Fruit fly (Drosophila melanogaster): ENCODE measurements around the gene Qsox4.

The Qsox4 gene

DNA sequence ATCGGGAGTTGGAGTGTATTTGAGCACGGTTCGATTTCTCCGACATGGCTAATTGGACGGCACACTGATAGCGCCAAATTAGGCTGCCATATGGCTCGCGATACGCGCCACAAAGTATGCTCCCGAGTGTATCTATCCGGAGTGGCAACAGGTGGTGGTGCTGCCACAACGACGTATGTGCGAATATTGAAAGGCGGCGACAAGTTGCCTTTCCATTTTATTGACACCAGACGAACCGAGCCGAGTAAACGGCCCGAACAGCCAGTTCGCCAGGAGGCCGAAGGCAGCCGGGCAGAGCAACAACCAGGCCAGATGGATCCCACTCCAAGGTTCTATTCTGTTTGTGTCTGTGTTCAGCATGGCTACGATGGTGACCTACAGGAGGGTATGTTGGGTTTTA lies 3.7 kb upstream of the Qsox4 start, which contains the start of gene prt:
prt (minus strand) TSS at position 193 of the 400 bp plus-strand sequence.
- TF ChIP-seq CrebA (GFP tag; optimal IDR thresholded peaks at IDR 0.05; ENCODE audit: borderline replicate concordance) (no peak), pan (optimal IDR thresholded peaks at IDR 0.05) (no peak), OdsH (GFP tag; optimal IDR thresholded peaks at IDR 0.05) (no peak), Sp1 (GFP tag; optimal IDR thresholded peaks at IDR 0.05) (no peak), Hr83 (GFP tag; optimal IDR thresholded peaks at IDR 0.05; ENCODE audit: poor library complexity, severe bottlenecking) (no peak), Mio (GFP tag; optimal IDR thresholded peaks at IDR 0.05) (no peak), lola (GFP tag; optimal IDR thresholded peaks at IDR 0.05) (no peak), ey (GFP tag; optimal IDR thresholded peaks at IDR 0.05) (no peak), dmrt93B (GFP tag; optimal IDR thresholded peaks at IDR 0.05) (no peak), woc (GFP tag; optimal IDR thresholded peaks at IDR 0.05) (no peak), psq (GFP tag; optimal IDR thresholded peaks at IDR 0.05) (no peak), N (GFP tag; optimal IDR thresholded peaks at IDR 0.05) (no peak), Dfd (GFP tag; optimal IDR thresholded peaks at IDR 0.05) (no peak), Abd-B (GFP tag; optimal IDR thresholded peaks at IDR 0.05) (no peak), Vsx2 (GFP tag; optimal IDR thresholded peaks at IDR 0.05; ENCODE audit: partially characterized antibody) (no peak), HLH106 (tag; optimal IDR thresholded peaks at IDR 0.05) (no peak), foxo (GFP tag; optimal IDR thresholded peaks at IDR 0.05) (no peak), sv (GFP tag; optimal IDR thresholded peaks at IDR 0.05) (no peak)

dm6 chr3R:23700304-23700767 lies 2.2 kb upstream of the Qsox4 start, which contains the start of the genes CG31468 and Gba1a:
CG31468 (minus strand) TSS chr3R:23700354.
Gba1a (plus strand) TSS chr3R:23700621.
- no peak for TF ChIP-seq N (GFP tag; optimal IDR thresholded peaks at IDR 0.05)
- peak; percentile 26 for TF ChIP-seq Vsx2 (GFP tag; optimal IDR thresholded peaks at IDR 0.05; ENCODE audit: partially characterized antibody)
- TF ChIP-seq sage (GFP tag; optimal IDR thresholded peaks at IDR 0.05) = no peak
- peak; percentile 16 for TF ChIP-seq h (GFP tag; optimal IDR thresholded peaks at IDR 0.05)

- TF ChIP-seq Hr83 (GFP tag; optimal IDR thresholded peaks at IDR 0.05; ENCODE audit: poor library complexity, severe bottlenecking) = no peak
- TF ChIP-seq foxo (GFP tag; optimal IDR thresholded peaks at IDR 0.05) = peak in 1 of 2 experiments; percentile 11
- TF ChIP-seq Dif (GFP tag; optimal IDR thresholded peaks at IDR 0.05; ENCODE audit: partially characterized antibody) = no peak
- TF ChIP-seq Sp1 (GFP tag; optimal IDR thresholded peaks at IDR 0.05) = no peak
- no peak for TF ChIP-seq dmrt93B (GFP tag; optimal IDR thresholded peaks at IDR 0.05)
- no peak for TF ChIP-seq psq (GFP tag; optimal IDR thresholded peaks at IDR 0.05)
- peak; percentile 21 for TF ChIP-seq ey (GFP tag; optimal IDR thresholded peaks at IDR 0.05)
- no peak for TF ChIP-seq Dfd (GFP tag; optimal IDR thresholded peaks at IDR 0.05)
- no peak for TF ChIP-seq brk (GFP tag; optimal IDR thresholded peaks at IDR 0.05)
- no peak for TF ChIP-seq br (GFP tag; optimal IDR thresholded peaks at IDR 0.05)
- no peak for TF ChIP-seq usp (GFP tag; optimal IDR thresholded peaks at IDR 0.05)
- peak; percentile 5 for TF ChIP-seq rgr (GFP tag; optimal IDR thresholded peaks at IDR 0.05)
- peak; percentile 6 for TF ChIP-seq h (GFP tag; optimal IDR thresholded peaks at IDR 0.05)
Measured at dm6 chr3R:23704383-23705033, 1.9 kb downstream of the Qsox4 start, which contains the start of gene Gba1b. Gba1b (plus strand) TSS chr3R:23704804.

DNA sequence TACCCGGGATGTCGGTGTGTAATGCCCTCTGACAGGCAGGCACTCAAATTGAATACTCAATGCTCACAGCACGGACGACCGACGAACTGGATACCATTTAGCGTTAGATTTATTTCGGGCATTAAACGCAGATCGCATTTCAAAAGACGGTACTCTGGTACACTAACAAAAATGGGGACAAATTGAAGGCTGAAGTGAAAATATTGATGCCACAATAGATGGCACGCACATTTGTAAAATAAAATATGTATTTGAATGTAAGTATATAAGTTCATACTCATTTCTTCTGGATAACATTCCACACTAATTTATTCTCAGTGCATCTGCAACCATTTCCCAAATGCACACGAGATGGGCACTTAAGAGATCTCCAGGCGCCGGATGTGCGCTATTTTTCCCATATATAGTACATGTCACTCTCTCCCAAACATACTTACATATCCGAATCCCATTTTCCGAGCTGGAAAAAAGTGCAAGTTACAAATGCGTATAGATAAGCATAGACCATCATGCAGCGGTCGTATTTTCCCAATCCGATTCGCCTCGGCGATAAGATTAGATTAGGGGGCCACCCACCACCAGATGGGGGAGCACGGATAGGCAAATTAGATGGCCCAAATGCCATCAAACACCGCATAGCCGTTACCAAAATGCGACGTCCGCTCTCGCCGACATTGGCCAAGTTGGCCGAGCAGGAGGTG lies 7.1 kb downstream of the Qsox4 start, which contains the start of gene CG10301:
CG10301 (plus strand) TSS at position 651 of the 701 bp plus-strand sequence.
- TF ChIP-seq ey (GFP tag; optimal IDR thresholded peaks at IDR 0.05) (no peak), sv (GFP tag; optimal IDR thresholded peaks at IDR 0.05) (peak; percentile 35)

DNA sequence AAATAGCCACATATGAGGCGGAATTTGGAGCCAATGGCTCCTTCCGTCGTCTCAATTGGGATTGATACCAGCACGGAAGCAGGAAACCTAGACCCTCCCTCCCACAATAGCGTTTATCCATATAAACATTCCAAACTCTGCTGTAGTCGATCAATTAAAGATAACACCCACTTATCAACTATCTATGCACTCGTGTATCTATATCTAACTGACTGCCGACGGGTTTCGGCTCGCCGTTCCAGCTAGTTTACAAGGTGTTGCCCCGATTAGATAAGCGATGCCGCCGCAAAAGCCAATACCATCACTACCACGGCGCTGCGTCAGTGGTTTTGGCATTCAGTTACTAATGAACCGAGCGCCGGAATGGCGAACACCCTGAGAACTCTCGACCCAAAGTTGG lies 8.6 kb downstream of the Qsox4 start, which contains the start of gene CG10300:
CG10300 (plus strand) TSS at position 333 of the 400 bp plus-strand sequence.
- no peak for TF ChIP-seq CG9705 (GFP tag; optimal IDR thresholded peaks at IDR 0.05)
- TF ChIP-seq Hr78 (GFP tag; optimal IDR thresholded peaks at IDR 0.05) = no peak
- no peak for TF ChIP-seq ey (GFP tag; optimal IDR thresholded peaks at IDR 0.05)
- TF ChIP-seq OdsH (GFP tag; optimal IDR thresholded peaks at IDR 0.05) = no peak
- no peak for TF ChIP-seq dmrt93B (GFP tag; optimal IDR thresholded peaks at IDR 0.05)
- TF ChIP-seq Hnf4 (GFP tag; optimal IDR thresholded peaks at IDR 0.05) = no peak
- no peak for TF ChIP-seq pan (optimal IDR thresholded peaks at IDR 0.05)
- no peak for TF ChIP-seq lola (GFP tag; optimal IDR thresholded peaks at IDR 0.05)
- TF ChIP-seq jim (GFP tag; optimal IDR thresholded peaks at IDR 0.05) = no peak
- no peak for TF ChIP-seq sage (GFP tag; optimal IDR thresholded peaks at IDR 0.05)
- no peak for TF ChIP-seq dl (GFP tag; optimal IDR thresholded peaks at IDR 0.05; ENCODE audit: insufficient read depth in 1 of 2, partially characterized antibody in 2 of 2)
- no peak for TF ChIP-seq fru (GFP tag; optimal IDR thresholded peaks at IDR 0.05)
- no peak for TF ChIP-seq sv (GFP tag; optimal IDR thresholded peaks at IDR 0.05)
- TF ChIP-seq tai (GFP tag; optimal IDR thresholded peaks at IDR 0.05) = no peak
- no peak for TF ChIP-seq Hr83 (GFP tag; optimal IDR thresholded peaks at IDR 0.05; ENCODE audit: poor library complexity, severe bottlenecking)
